Worm (Caenorhabditis elegans) whole organism, L3 larva: ENCODE data around the gene C33D9.10.
"Not testable (repeated sequence)": the region's sequence is repeated elsewhere in the genome, so short reads cannot be mapped to it uniquely, and the experiment has no call there.

Experiments used
- R02D3.7 ChIP-seq: fragments of 150-350 bp; optimal IDR thresholded peaks from 2 replicates; lab custom pipeline; 2014; ENCODE audit warnings: missing biosample characterization, missing genetic modification characterization
- ZK546.5 ChIP-seq: sonication (generic microtip); optimal IDR thresholded peaks from 2 replicates; lab custom pipeline; 2017; ENCODE audit warnings: missing biosample characterization, missing genetic modification characterization
- aly-2 ChIP-seq: fragments of 150-350 bp; optimal IDR thresholded peaks from 2 replicates; lab custom pipeline; 2014; ENCODE audit warnings: missing biosample characterization, missing genetic modification characterization
- ama-1 ChIP-seq: fragments of 150-350 bp; optimal IDR thresholded peaks from 2 replicates; lab custom pipeline; 2018
- ceh-16 ChIP-seq: sonication (generic microtip); optimal IDR thresholded peaks from 2 replicates; lab custom pipeline; 2017; ENCODE audit warnings: missing biosample characterization, missing genetic modification characterization
- ceh-28 ChIP-seq: fragments of 150-350 bp; optimal IDR thresholded peaks from 2 replicates; lab custom pipeline; 2014; ENCODE audit warnings: missing biosample characterization, missing genetic modification reagents, missing genetic modification characterization
- ceh-82 ChIP-seq: fragments of 150-350 bp; optimal IDR thresholded peaks from 2 replicates; lab custom pipeline; 2014; ENCODE audit warnings: missing biosample characterization, missing genetic modification characterization
- ceh-9 ChIP-seq: sonication (generic microtip); optimal IDR thresholded peaks from 2 replicates; lab custom pipeline; 2018; ENCODE audit warnings: missing biosample characterization, missing genetic modification characterization
- daf-12 ChIP-seq: fragments of 150-350 bp; optimal IDR thresholded peaks from 2 replicates; lab custom pipeline; 2014; ENCODE audit warnings: missing biosample characterization, missing genetic modification reagents, missing genetic modification characterization
- egl-27 ChIP-seq: sonication (generic microtip); optimal IDR thresholded peaks from 4 replicates; lab custom pipeline; 2017; ENCODE audit warnings: missing biosample characterization, missing genetic modification reagents, missing genetic modification characterization
- egl-5 ChIP-seq: fragments of 150-350 bp; optimal IDR thresholded peaks from 2 replicates; lab custom pipeline; 2017; ENCODE audit warnings: missing biosample characterization, missing genetic modification reagents, missing genetic modification characterization, inconsistent platforms
- elt-1 ChIP-seq: fragments of 150-350 bp; optimal IDR thresholded peaks from 2 replicates; lab custom pipeline; 2014; ENCODE audit warnings: missing biosample characterization, missing genetic modification characterization
- elt-2 ChIP-seq: sonication (generic microtip); optimal IDR thresholded peaks from 2 replicates; lab custom pipeline; 2016; ENCODE audit warnings: missing genetic modification reagents, mild to moderate bottlenecking, missing genetic modification characterization, missing compliant biosample characterization
- elt-3 ChIP-seq, 3 experiments: fragments of 150-350 bp in 1 of 3; sonication (generic microtip) in 2 of 3; optimal IDR thresholded peaks; 2 replicates in 2 of 3; 4 replicates in 1 of 3; lab custom pipeline; 2014 to 2017; ENCODE audit warnings: missing biosample characterization in 3 of 3, missing genetic modification characterization in 3 of 3
- eor-1 ChIP-seq, 2 experiments: fragments of 150-350 bp; optimal IDR thresholded peaks; 2 replicates each; lab custom pipeline; 2014 to 2018; ENCODE audit warnings: missing biosample characterization in 2 of 2, missing genetic modification characterization in 2 of 2
- fkh-10 ChIP-seq: sonication (generic microtip); optimal IDR thresholded peaks from 2 replicates; lab custom pipeline; 2017; ENCODE audit warnings: missing biosample characterization, missing genetic modification reagents, missing genetic modification characterization
- fkh-2 ChIP-seq: fragments of 150-350 bp; optimal IDR thresholded peaks from 2 replicates; lab custom pipeline; 2014; ENCODE audit warnings: missing biosample characterization, missing genetic modification reagents, missing genetic modification characterization
- fos-1 ChIP-seq: fragments of 150-350 bp; optimal IDR thresholded peaks from 2 replicates; lab custom pipeline; 2014; ENCODE audit warnings: missing biosample characterization, missing genetic modification characterization
- hmg-11 ChIP-seq: sonication (generic microtip); optimal IDR thresholded peaks from 2 replicates; lab custom pipeline; 2016; ENCODE audit warnings: missing genetic modification characterization, missing compliant biosample characterization
- jun-1 ChIP-seq: fragments of 150-350 bp; optimal IDR thresholded peaks from 2 replicates; lab custom pipeline; 2014; ENCODE audit warnings: missing biosample characterization, missing genetic modification reagents, missing genetic modification characterization
- lin-15B ChIP-seq: fragments of 150-350 bp; optimal IDR thresholded peaks from 2 replicates; lab custom pipeline; 2014; ENCODE audit warnings: missing biosample characterization, missing genetic modification characterization
- lin-39 ChIP-seq: fragments of 150-350 bp; optimal IDR thresholded peaks from 2 replicates; lab custom pipeline; 2018; ENCODE audit warnings: missing biosample characterization, missing genetic modification reagents, missing genetic modification characterization
- lsy-12 ChIP-seq: sonication (generic microtip); optimal IDR thresholded peaks from 2 replicates; lab custom pipeline; 2016; ENCODE audit warnings: mild to moderate bottlenecking, missing genetic modification characterization, missing compliant biosample characterization
- mdl-1 ChIP-seq: fragments of 150-350 bp; optimal IDR thresholded peaks from 2 replicates; lab custom pipeline; 2014; ENCODE audit warnings: missing biosample characterization, missing genetic modification characterization
- mml-1 ChIP-seq: fragments of 150-350 bp; sonication (generic microtip); optimal IDR thresholded peaks from 3 replicates; lab custom pipeline; 2014; ENCODE audit warnings: missing biosample characterization, missing genetic modification characterization
- nfya-1 ChIP-seq: sonication (generic microtip); optimal IDR thresholded peaks from 2 replicates; lab custom pipeline; 2017; ENCODE audit warnings: missing genetic modification characterization, mild to moderate bottlenecking, missing compliant biosample characterization, antibody characterized with exemption, moderate library complexity; ENCODE audit not compliant: insufficient read depth
- nhr-11 ChIP-seq: fragments of 150-350 bp; optimal IDR thresholded peaks from 2 replicates; lab custom pipeline; 2014; ENCODE audit warnings: missing biosample characterization, missing genetic modification characterization
- nhr-12 ChIP-seq: fragments of 150-350 bp; optimal IDR thresholded peaks from 2 replicates; lab custom pipeline; 2014; ENCODE audit warnings: missing biosample characterization, missing genetic modification characterization
- nhr-23 ChIP-seq: fragments of 150-350 bp; optimal IDR thresholded peaks from 2 replicates; lab custom pipeline; 2014; ENCODE audit warnings: missing biosample characterization, missing genetic modification reagents, missing genetic modification characterization
- nhr-237 ChIP-seq: fragments of 150-350 bp; optimal IDR thresholded peaks from 2 replicates; lab custom pipeline; 2014; ENCODE audit warnings: missing biosample characterization, missing genetic modification characterization
- nhr-25 ChIP-seq: sonication (generic microtip); optimal IDR thresholded peaks from 2 replicates; lab custom pipeline; 2017; ENCODE audit warnings: missing biosample characterization, missing genetic modification characterization
- nhr-28 ChIP-seq: fragments of 150-350 bp; optimal IDR thresholded peaks from 2 replicates; lab custom pipeline; 2014; ENCODE audit warnings: missing biosample characterization, missing genetic modification characterization
- nhr-43 ChIP-seq: sonication (generic microtip); optimal IDR thresholded peaks from 2 replicates; lab custom pipeline; 2016; ENCODE audit warnings: mild to moderate bottlenecking, missing genetic modification characterization, missing compliant biosample characterization; ENCODE audit not compliant: poor library complexity, severe bottlenecking
- nhr-67 ChIP-seq: fragments of 150-350 bp; optimal IDR thresholded peaks from 2 replicates; lab custom pipeline; 2014; ENCODE audit warnings: missing biosample characterization, missing genetic modification characterization
- nhr-76 ChIP-seq: fragments of 150-350 bp; sonication (generic microtip); optimal IDR thresholded peaks from 5 replicates; lab custom pipeline; 2014; ENCODE audit warnings: missing biosample characterization, missing genetic modification characterization
- nhr-77 ChIP-seq: fragments of 150-350 bp; optimal IDR thresholded peaks from 2 replicates; lab custom pipeline; 2014; ENCODE audit warnings: missing biosample characterization, missing genetic modification characterization
- pha-4 ChIP-seq: fragments of 150-350 bp; optimal IDR thresholded peaks from 2 replicates; lab custom pipeline; 2014; ENCODE audit warnings: missing biosample characterization, missing genetic modification reagents, missing genetic modification characterization
- pqm-1 ChIP-seq: fragments of 150-350 bp; optimal IDR thresholded peaks from 2 replicates; lab custom pipeline; 2017; ENCODE audit warnings: missing biosample characterization, missing genetic modification characterization, inconsistent platforms
- sea-2 ChIP-seq: fragments of 150-350 bp; sonication (generic microtip); optimal IDR thresholded peaks from 4 replicates; lab custom pipeline; 2014; ENCODE audit warnings: missing biosample characterization, missing genetic modification reagents, missing genetic modification characterization
- skn-1 ChIP-seq: fragments of 150-350 bp; optimal IDR thresholded peaks from 2 replicates; lab custom pipeline; 2014; ENCODE audit warnings: missing biosample characterization, missing genetic modification characterization
- snpc-4 ChIP-seq: fragments of 150-350 bp; optimal IDR thresholded peaks from 2 replicates; lab custom pipeline; 2014; ENCODE audit warnings: missing biosample characterization, missing genetic modification characterization
- tbx-2 ChIP-seq: sonication (generic microtip); optimal IDR thresholded peaks from 2 replicates; lab custom pipeline; 2016; ENCODE audit warnings: mild to moderate bottlenecking, missing genetic modification characterization, missing compliant biosample characterization
- unc-39 ChIP-seq: sonication (generic microtip); optimal IDR thresholded peaks from 4 replicates; lab custom pipeline; 2017; ENCODE audit warnings: missing biosample characterization, missing genetic modification characterization
- unc-62 ChIP-seq: fragments of 150-350 bp; sonication (generic microtip); optimal IDR thresholded peaks from 4 replicates; lab custom pipeline; 2014; ENCODE audit warnings: missing biosample characterization, missing genetic modification reagents, missing genetic modification characterization
- zag-1 ChIP-seq: fragments of 150-350 bp; optimal IDR thresholded peaks from 2 replicates; lab custom pipeline; 2014; ENCODE audit warnings: missing biosample characterization, missing genetic modification characterization
- ztf-11 ChIP-seq: fragments of 150-350 bp; optimal IDR thresholded peaks from 2 replicates; lab custom pipeline; 2014; ENCODE audit warnings: missing biosample characterization, missing genetic modification characterization
- ztf-4 ChIP-seq: fragments of 150-350 bp; optimal IDR thresholded peaks from 2 replicates; lab custom pipeline; 2014; ENCODE audit warnings: missing biosample characterization, missing genetic modification characterization

Gene C33D9.10

DNA sequence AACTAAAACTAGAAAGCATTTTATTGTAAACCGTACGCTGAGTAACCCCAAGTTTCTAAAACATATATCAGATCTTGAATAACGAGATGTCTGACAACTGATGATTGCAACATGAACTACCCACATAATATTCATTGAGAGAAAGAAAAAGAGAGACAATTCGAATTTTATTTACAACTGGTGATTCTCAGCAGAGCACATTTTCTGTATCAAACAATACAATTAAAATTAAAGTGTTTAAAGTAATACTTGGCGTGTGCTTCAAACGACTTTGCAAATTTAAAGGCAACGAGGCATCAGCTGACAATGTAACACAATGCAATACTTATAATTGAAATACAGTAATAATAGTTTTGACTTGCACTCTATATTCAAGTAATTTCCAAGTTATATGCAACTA lies at the start of gene C33D9.10:
TSS of gene C33D9.10 (minus strand) at position 101 of the 400 bp plus-strand sequence.
- not testable (repeated sequence) for TF ChIP-seq jun-1 (tag; lab: Kevin White, UChicago); elt-3 (tag; optimal IDR thresholded peaks at IDR 0.05; lab: Kevin White, UChicago); unc-39
- TF ChIP-seq, all 47 proteins: peak for 0; not testable (repeated sequence) for 47

- TF ChIP-seq lsy-12 (no peak), tbx-2 (tag; lab: Kevin White, UChicago) (no peak), elt-2 (peak; percentile 45), nhr-23 (tag; lab: Kevin White, UChicago) (peak; percentile 21), lin-15B (tag; lab: Kevin White, UChicago) (peak; percentile 1), pqm-1 (peak; percentile 88), mml-1 (tag; lab: Kevin White, UChicago) (no peak), elt-3 (tag; optimal IDR thresholded peaks at IDR 0.05; lab: Kevin White, UChicago) (no peak), fkh-2 (tag; lab: Kevin White, UChicago) (no peak), ceh-28 (tag; lab: Kevin White, UChicago) (peak; percentile 38), ztf-11 (tag; lab: Kevin White, UChicago) (no peak), nhr-67 (tag; lab: Kevin White, UChicago) (no peak), nhr-76 (tag; lab: Kevin White, UChicago) (no peak), fos-1 (tag; lab: Kevin White, UChicago) (no peak), snpc-4 (tag; lab: Kevin White, UChicago) (no peak), jun-1 (tag; lab: Kevin White, UChicago) (no peak), nfya-1 (tag; lab: Kevin White, UChicago) (no peak), nhr-25 (tag; lab: Kevin White, UChicago) (peak; percentile 66), ceh-82 (tag; lab: Kevin White, UChicago) (no peak), daf-12 (tag; lab: Kevin White, UChicago) (no peak), ztf-4 (no peak), R02D3.7 (tag; lab: Kevin White, UChicago) (peak; percentile 7), skn-1 (tag; lab: Kevin White, UChicago) (no peak), unc-39 (no peak), ceh-16 (no peak), ZK546.5 (no peak), ama-1 (lab: Kevin White, UChicago) (no peak), egl-5 (tag; lab: Kevin White, UChicago) (no peak), unc-62 (GFP tag; lab: Kevin White, UChicago) (no peak), mdl-1 (no peak), nhr-28 (tag; lab: Kevin White, UChicago) (no peak), ceh-9 (tag; lab: Kevin White, UChicago) (no peak), zag-1 (tag; lab: Kevin White, UChicago) (no peak), hmg-11 (tag; lab: Kevin White, UChicago) (no peak), nhr-237 (tag; lab: Kevin White, UChicago) (no peak), egl-27 (tag; lab: Kevin White, UChicago) (no peak), eor-1 (tag; optimal IDR thresholded peaks at IDR 0.05; lab: Kevin White, UChicago) (no peak), aly-2 (no peak), fkh-10 (GFP tag; lab: Kevin White, UChicago) (no peak), nhr-11 (no peak), sea-2 (GFP tag; lab: Kevin White, UChicago) (no peak), elt-1 (tag; lab: Kevin White, UChicago) (no peak), pha-4 (tag; lab: Kevin White, UChicago) (peak; percentile 89), nhr-77 (tag; lab: Kevin White, UChicago) (no peak), nhr-43 (tag; lab: Kevin White, UChicago) (no peak), nhr-12 (tag; lab: Kevin White, UChicago) (no peak), lin-39 (no peak)
Measured at ce11 chrIV:8830591-8830990, 42.6 kb upstream of the C33D9.10 start, which contains the start of gene T28C6.8. T28C6.8 (minus strand) TSS chrIV:8830727.
